Worm (Caenorhabditis elegans): ENCODE measurements around the gene col-20.
A peak's percentile ranks its signal among the peaks of the same experiment; 100 is the strongest.

Gene col-20

DNA sequence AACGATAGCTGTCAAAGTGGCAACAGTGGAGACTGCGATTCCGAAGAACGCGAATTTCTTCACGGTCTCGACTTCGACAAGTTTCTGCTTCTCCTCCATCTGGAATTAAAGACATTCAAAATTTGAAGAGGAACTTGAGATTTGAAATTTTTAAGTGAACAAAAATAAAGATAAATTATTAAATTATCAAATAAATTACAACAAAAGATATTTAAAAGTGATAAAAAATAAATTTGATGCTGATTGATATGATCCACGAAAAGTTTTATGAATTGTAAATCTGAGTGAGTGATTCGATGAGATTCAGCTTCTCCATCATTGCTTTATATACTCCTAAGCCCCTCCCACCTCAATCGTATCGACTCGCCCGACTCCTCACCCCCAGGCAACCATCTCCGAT lies 3.1 kb downstream of the col-20 start, which contains the start of gene col-17:
Gene col-17, minus strand, starts transcription at position 101 of the 400 bp plus-strand sequence.
- TF ChIP-seq aly-2 (tag; optimal IDR thresholded peaks at IDR 0.05), result no peak
- TF ChIP-seq ZK546.5 (tag; optimal IDR thresholded peaks at IDR 0.05), result no peak
- TF ChIP-seq nhr-12 (tag; optimal IDR thresholded peaks at IDR 0.05), result no peak
- TF ChIP-seq R02D3.7 (tag; optimal IDR thresholded peaks at IDR 0.05), result no peak
- TF ChIP-seq nhr-11 (tag; optimal IDR thresholded peaks at IDR 0.05), result no peak
- TF ChIP-seq nhr-23 (tag; optimal IDR thresholded peaks at IDR 0.05), result no peak
- no peak for TF ChIP-seq snpc-4 (tag; optimal IDR thresholded peaks at IDR 0.05)
- TF ChIP-seq nhr-10 (tag; optimal IDR thresholded peaks at IDR 0.05), result no peak
- no peak for TF ChIP-seq sem-4 (tag; optimal IDR thresholded peaks at IDR 0.05)
- no peak for TF ChIP-seq crh-2 (tag; optimal IDR thresholded peaks at IDR 0.05)
- TF ChIP-seq nhr-6 (tag; optimal IDR thresholded peaks at IDR 0.05), result no peak
- TF ChIP-seq skn-1 (tag; optimal IDR thresholded peaks at IDR 0.05), result no peak
- no peak for TF ChIP-seq sma-3 (GFP tag; optimal IDR thresholded peaks at IDR 0.05)
- TF ChIP-seq ceh-16 (tag; optimal IDR thresholded peaks at IDR 0.05), result no peak
- TF ChIP-seq blmp-1 (tag; optimal IDR thresholded peaks at IDR 0.05; ENCODE audit: insufficient read depth), result no peak
- no peak for TF ChIP-seq zag-1 (tag; optimal IDR thresholded peaks at IDR 0.05)
- TF ChIP-seq nhr-129 (tag; optimal IDR thresholded peaks at IDR 0.05), result no peak
- no peak for TF ChIP-seq gmeb-1 (tag; optimal IDR thresholded peaks at IDR 0.05)
- no peak for TF ChIP-seq fos-1 (tag; optimal IDR thresholded peaks at IDR 0.05)
- no peak for TF ChIP-seq unc-55 (GFP tag; optimal IDR thresholded peaks at IDR 0.05)

DNA sequence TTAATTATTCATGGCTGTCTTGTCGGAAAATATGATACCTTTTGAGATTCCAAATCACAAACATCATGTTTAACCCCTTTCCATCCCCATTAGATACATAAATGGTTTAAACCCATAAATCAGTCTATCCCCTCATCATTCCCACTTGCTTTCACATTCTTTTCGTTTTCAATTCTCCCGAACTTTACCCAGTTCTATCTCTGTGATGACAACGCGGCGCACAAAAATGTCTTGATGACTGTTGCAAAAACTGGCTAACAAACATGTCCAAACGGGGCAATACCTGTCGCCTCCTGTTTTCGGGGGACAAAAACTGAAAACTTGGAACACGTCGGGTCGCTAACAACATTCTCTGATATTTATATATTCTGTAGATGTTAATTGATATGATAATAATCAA lies 4.5 kb downstream of the col-20 start:
- peak; percentile 67 for TF ChIP-seq blmp-1 (tag; optimal IDR thresholded peaks at IDR 0.05; ENCODE audit: insufficient read depth)
- TF ChIP-seq ama-1 (optimal IDR thresholded peaks at IDR 0.05), result peak; percentile 81
- peak; percentile 27 for TF ChIP-seq fos-1 (tag; optimal IDR thresholded peaks at IDR 0.05)
- TF ChIP-seq lin-39 (tag; optimal IDR thresholded peaks at IDR 0.05), result no peak
- peak; percentile 47 for TF ChIP-seq nhr-25 (tag; optimal IDR thresholded peaks at IDR 0.05)
- no peak for TF ChIP-seq zag-1 (tag; optimal IDR thresholded peaks at IDR 0.05)
- TF ChIP-seq unc-62 (GFP tag; optimal IDR thresholded peaks at IDR 0.05), result peak; percentile 56
- TF ChIP-seq F13H6.1 (tag; optimal IDR thresholded peaks at IDR 0.05), result no peak
- no peak for TF ChIP-seq ztf-4 (tag; optimal IDR thresholded peaks at IDR 0.05)
- TF ChIP-seq ztf-1 (GFP tag; conservative IDR thresholded peaks at IDR 0.05), result no peak
- no peak for TF ChIP-seq nhr-237 (tag; optimal IDR thresholded peaks at IDR 0.05)
- TF ChIP-seq mab-5 (tag; optimal IDR thresholded peaks at IDR 0.05), result no peak
- TF ChIP-seq elt-3 (tag; optimal IDR thresholded peaks at IDR 0.05), result peak; percentile 41
- no peak for TF ChIP-seq nhr-23 (tag; optimal IDR thresholded peaks at IDR 0.05)
- TF ChIP-seq nhr-129 (tag; optimal IDR thresholded peaks at IDR 0.05), result no peak
- no peak for TF ChIP-seq ceh-16 (tag; optimal IDR thresholded peaks at IDR 0.05)
- no peak for TF ChIP-seq lin-13 (GFP tag; optimal IDR thresholded peaks at IDR 0.05)
- TF ChIP-seq sem-4 (tag; optimal IDR thresholded peaks at IDR 0.05), result no peak
- TF ChIP-seq nhr-12 (tag; optimal IDR thresholded peaks at IDR 0.05), result no peak
- TF ChIP-seq Y55F3AM.14 (GFP tag; optimal IDR thresholded peaks at IDR 0.05), result no peak
- no peak for TF ChIP-seq aly-2 (tag; optimal IDR thresholded peaks at IDR 0.05)
- TF ChIP-seq lsy-2 (tag; optimal IDR thresholded peaks at IDR 0.05), result no peak
- TF ChIP-seq crh-2 (tag; optimal IDR thresholded peaks at IDR 0.05), result no peak
- no peak for TF ChIP-seq nhr-11 (tag; optimal IDR thresholded peaks at IDR 0.05)
- no peak for TF ChIP-seq C34F6.9 (tag; optimal IDR thresholded peaks at IDR 0.05)
- TF ChIP-seq unc-55 (GFP tag; optimal IDR thresholded peaks at IDR 0.05), result no peak
- no peak for TF ChIP-seq alr-1 (tag; optimal IDR thresholded peaks at IDR 0.05)
- no peak for TF ChIP-seq peb-1 (tag; optimal IDR thresholded peaks at IDR 0.05)
- TF ChIP-seq ZK546.5 (tag; optimal IDR thresholded peaks at IDR 0.05), result no peak
- TF ChIP-seq ceh-82 (tag; optimal IDR thresholded peaks at IDR 0.05), result no peak
- TF ChIP-seq nhr-21 (tag; optimal IDR thresholded peaks at IDR 0.05), result peak; percentile 84
- TF ChIP-seq R02D3.7 (tag; optimal IDR thresholded peaks at IDR 0.05), result no peak
- TF ChIP-seq gmeb-1 (tag; optimal IDR thresholded peaks at IDR 0.05), result no peak
- TF ChIP-seq snpc-4 (tag; optimal IDR thresholded peaks at IDR 0.05), result no peak
- no peak for TF ChIP-seq sma-9 (GFP tag; optimal IDR thresholded peaks at IDR 0.05)
- TF ChIP-seq sma-9 (tag; optimal IDR thresholded peaks at IDR 0.05), result no peak
- no peak for TF ChIP-seq mdl-1 (tag; optimal IDR thresholded peaks at IDR 0.05)
- no peak for TF ChIP-seq nhr-77 (tag; optimal IDR thresholded peaks at IDR 0.05)
- TF ChIP-seq egl-27 (tag; optimal IDR thresholded peaks at IDR 0.05), result no peak
- no peak for TF ChIP-seq lin-11 (tag; optimal IDR thresholded peaks at IDR 0.05)
- no peak for TF ChIP-seq nhr-10 (tag; optimal IDR thresholded peaks at IDR 0.05)
- no peak for TF ChIP-seq sma-3 (GFP tag; optimal IDR thresholded peaks at IDR 0.05)
- no peak for TF ChIP-seq ztf-11 (tag; optimal IDR thresholded peaks at IDR 0.05)

All from whole organism, L2 larva.